Worm (Caenorhabditis elegans) whole organism, L3 larva: ENCODE measurements around the gene pho-9.

Experiments
- aly-2 ChIP-seq: fragments of 150-350 bp; optimal IDR thresholded peaks from 2 replicates; lab custom pipeline; 2014; ENCODE audit warnings: missing biosample characterization, missing genetic modification characterization
- ceh-82 ChIP-seq: fragments of 150-350 bp; optimal IDR thresholded peaks from 2 replicates; lab custom pipeline; 2014; ENCODE audit warnings: missing biosample characterization, missing genetic modification characterization
- daf-12 ChIP-seq: fragments of 150-350 bp; optimal IDR thresholded peaks from 2 replicates; lab custom pipeline; 2014; ENCODE audit warnings: missing biosample characterization, missing genetic modification reagents, missing genetic modification characterization
- egl-27 ChIP-seq: sonication (generic microtip); optimal IDR thresholded peaks from 4 replicates; lab custom pipeline; 2017; ENCODE audit warnings: missing biosample characterization, missing genetic modification reagents, missing genetic modification characterization
- elt-1 ChIP-seq: fragments of 150-350 bp; optimal IDR thresholded peaks from 2 replicates; lab custom pipeline; 2014; ENCODE audit warnings: missing biosample characterization, missing genetic modification characterization
- elt-2 ChIP-seq: sonication (generic microtip); optimal IDR thresholded peaks from 2 replicates; lab custom pipeline; 2016; ENCODE audit warnings: missing genetic modification reagents, mild to moderate bottlenecking, missing genetic modification characterization, missing compliant biosample characterization
- fkh-10 ChIP-seq: sonication (generic microtip); optimal IDR thresholded peaks from 2 replicates; lab custom pipeline; 2017; ENCODE audit warnings: missing biosample characterization, missing genetic modification reagents, missing genetic modification characterization
- fkh-2 ChIP-seq: fragments of 150-350 bp; optimal IDR thresholded peaks from 2 replicates; lab custom pipeline; 2014; ENCODE audit warnings: missing biosample characterization, missing genetic modification reagents, missing genetic modification characterization
- fos-1 ChIP-seq: fragments of 150-350 bp; optimal IDR thresholded peaks from 2 replicates; lab custom pipeline; 2014; ENCODE audit warnings: missing biosample characterization, missing genetic modification characterization
- hmg-11 ChIP-seq: sonication (generic microtip); optimal IDR thresholded peaks from 2 replicates; lab custom pipeline; 2016; ENCODE audit warnings: missing genetic modification characterization, missing compliant biosample characterization
- jun-1 ChIP-seq: fragments of 150-350 bp; optimal IDR thresholded peaks from 2 replicates; lab custom pipeline; 2014; ENCODE audit warnings: missing biosample characterization, missing genetic modification reagents, missing genetic modification characterization
- lin-15B ChIP-seq: fragments of 150-350 bp; optimal IDR thresholded peaks from 2 replicates; lab custom pipeline; 2014; ENCODE audit warnings: missing biosample characterization, missing genetic modification characterization
- lin-39 ChIP-seq: fragments of 150-350 bp; optimal IDR thresholded peaks from 2 replicates; lab custom pipeline; 2018; ENCODE audit warnings: missing biosample characterization, missing genetic modification reagents, missing genetic modification characterization
- lsy-12 ChIP-seq: sonication (generic microtip); optimal IDR thresholded peaks from 2 replicates; lab custom pipeline; 2016; ENCODE audit warnings: mild to moderate bottlenecking, missing genetic modification characterization, missing compliant biosample characterization
- mdl-1 ChIP-seq: fragments of 150-350 bp; optimal IDR thresholded peaks from 2 replicates; lab custom pipeline; 2014; ENCODE audit warnings: missing biosample characterization, missing genetic modification characterization
- mml-1 ChIP-seq: fragments of 150-350 bp; sonication (generic microtip); optimal IDR thresholded peaks from 3 replicates; lab custom pipeline; 2014; ENCODE audit warnings: missing biosample characterization, missing genetic modification characterization
- nfya-1 ChIP-seq: sonication (generic microtip); optimal IDR thresholded peaks from 2 replicates; lab custom pipeline; 2017; ENCODE audit warnings: missing genetic modification characterization, mild to moderate bottlenecking, missing compliant biosample characterization, antibody characterized with exemption, moderate library complexity; ENCODE audit not compliant: insufficient read depth
- nhr-23 ChIP-seq: fragments of 150-350 bp; optimal IDR thresholded peaks from 2 replicates; lab custom pipeline; 2014; ENCODE audit warnings: missing biosample characterization, missing genetic modification reagents, missing genetic modification characterization
- nhr-237 ChIP-seq: fragments of 150-350 bp; optimal IDR thresholded peaks from 2 replicates; lab custom pipeline; 2014; ENCODE audit warnings: missing biosample characterization, missing genetic modification characterization
- nhr-25 ChIP-seq: sonication (generic microtip); optimal IDR thresholded peaks from 2 replicates; lab custom pipeline; 2017; ENCODE audit warnings: missing biosample characterization, missing genetic modification characterization
- nhr-43 ChIP-seq: sonication (generic microtip); optimal IDR thresholded peaks from 2 replicates; lab custom pipeline; 2016; ENCODE audit warnings: mild to moderate bottlenecking, missing genetic modification characterization, missing compliant biosample characterization; ENCODE audit not compliant: poor library complexity, severe bottlenecking
- nhr-67 ChIP-seq: fragments of 150-350 bp; optimal IDR thresholded peaks from 2 replicates; lab custom pipeline; 2014; ENCODE audit warnings: missing biosample characterization, missing genetic modification characterization
- nhr-76 ChIP-seq: fragments of 150-350 bp; sonication (generic microtip); optimal IDR thresholded peaks from 5 replicates; lab custom pipeline; 2014; ENCODE audit warnings: missing biosample characterization, missing genetic modification characterization
- pha-4 ChIP-seq: fragments of 150-350 bp; optimal IDR thresholded peaks from 2 replicates; lab custom pipeline; 2014; ENCODE audit warnings: missing biosample characterization, missing genetic modification reagents, missing genetic modification characterization
- pqm-1 ChIP-seq: fragments of 150-350 bp; optimal IDR thresholded peaks from 2 replicates; lab custom pipeline; 2017; ENCODE audit warnings: missing biosample characterization, missing genetic modification characterization, inconsistent platforms
- snpc-4 ChIP-seq: fragments of 150-350 bp; optimal IDR thresholded peaks from 2 replicates; lab custom pipeline; 2014; ENCODE audit warnings: missing biosample characterization, missing genetic modification characterization
- tbx-2 ChIP-seq: sonication (generic microtip); optimal IDR thresholded peaks from 2 replicates; lab custom pipeline; 2016; ENCODE audit warnings: mild to moderate bottlenecking, missing genetic modification characterization, missing compliant biosample characterization
- unc-39 ChIP-seq: sonication (generic microtip); optimal IDR thresholded peaks from 4 replicates; lab custom pipeline; 2017; ENCODE audit warnings: missing biosample characterization, missing genetic modification characterization
- unc-62 ChIP-seq: fragments of 150-350 bp; sonication (generic microtip); optimal IDR thresholded peaks from 4 replicates; lab custom pipeline; 2014; ENCODE audit warnings: missing biosample characterization, missing genetic modification reagents, missing genetic modification characterization
- zag-1 ChIP-seq: fragments of 150-350 bp; optimal IDR thresholded peaks from 2 replicates; lab custom pipeline; 2014; ENCODE audit warnings: missing biosample characterization, missing genetic modification characterization
- ztf-11 ChIP-seq: fragments of 150-350 bp; optimal IDR thresholded peaks from 2 replicates; lab custom pipeline; 2014; ENCODE audit warnings: missing biosample characterization, missing genetic modification characterization

pho-9 gene

DNA sequence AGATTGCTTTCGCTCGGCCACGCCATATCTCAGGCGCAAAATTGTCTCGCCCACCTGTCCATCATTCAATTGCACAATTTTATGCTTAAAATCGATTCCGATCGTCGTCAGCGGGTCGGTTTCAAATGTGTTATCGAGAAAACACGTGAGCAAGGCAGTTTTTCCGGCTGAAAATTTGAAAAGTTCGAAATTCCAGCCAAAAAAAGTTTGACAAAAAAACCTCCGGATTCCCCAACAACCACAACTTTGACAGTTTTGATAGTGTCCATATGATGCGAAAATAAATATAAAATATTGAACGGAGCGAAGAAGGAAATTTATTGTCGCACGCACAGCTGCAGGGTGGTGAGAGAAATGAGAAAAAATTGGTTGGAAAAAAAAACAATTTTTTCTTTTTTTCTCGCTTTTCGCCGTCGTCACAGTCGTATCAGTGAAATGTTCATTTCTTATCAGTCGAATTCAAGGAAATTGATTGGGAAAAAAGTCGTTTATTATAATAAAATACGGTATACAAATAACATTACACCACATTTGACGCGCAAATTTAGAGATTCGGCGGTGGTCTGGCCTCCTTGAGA is 26.9 kb downstream of the pho-9 start, which contains the start of gene Y71H2AM.12:
TSS of gene Y71H2AM.12 (minus strand) at position 486 of the 578 bp plus-strand sequence.
- no peak for TF ChIP-seq mml-1 (tag; lab: Kevin White, UChicago)
- no peak for TF ChIP-seq unc-62
- TF ChIP-seq zag-1 (tag; lab: Kevin White, UChicago) = no peak
- TF ChIP-seq elt-2 (tag; lab: Kevin White, UChicago) = peak; percentile 70
- no peak for TF ChIP-seq nhr-76 (tag; lab: Kevin White, UChicago)
- no peak for TF ChIP-seq unc-39

DNA sequence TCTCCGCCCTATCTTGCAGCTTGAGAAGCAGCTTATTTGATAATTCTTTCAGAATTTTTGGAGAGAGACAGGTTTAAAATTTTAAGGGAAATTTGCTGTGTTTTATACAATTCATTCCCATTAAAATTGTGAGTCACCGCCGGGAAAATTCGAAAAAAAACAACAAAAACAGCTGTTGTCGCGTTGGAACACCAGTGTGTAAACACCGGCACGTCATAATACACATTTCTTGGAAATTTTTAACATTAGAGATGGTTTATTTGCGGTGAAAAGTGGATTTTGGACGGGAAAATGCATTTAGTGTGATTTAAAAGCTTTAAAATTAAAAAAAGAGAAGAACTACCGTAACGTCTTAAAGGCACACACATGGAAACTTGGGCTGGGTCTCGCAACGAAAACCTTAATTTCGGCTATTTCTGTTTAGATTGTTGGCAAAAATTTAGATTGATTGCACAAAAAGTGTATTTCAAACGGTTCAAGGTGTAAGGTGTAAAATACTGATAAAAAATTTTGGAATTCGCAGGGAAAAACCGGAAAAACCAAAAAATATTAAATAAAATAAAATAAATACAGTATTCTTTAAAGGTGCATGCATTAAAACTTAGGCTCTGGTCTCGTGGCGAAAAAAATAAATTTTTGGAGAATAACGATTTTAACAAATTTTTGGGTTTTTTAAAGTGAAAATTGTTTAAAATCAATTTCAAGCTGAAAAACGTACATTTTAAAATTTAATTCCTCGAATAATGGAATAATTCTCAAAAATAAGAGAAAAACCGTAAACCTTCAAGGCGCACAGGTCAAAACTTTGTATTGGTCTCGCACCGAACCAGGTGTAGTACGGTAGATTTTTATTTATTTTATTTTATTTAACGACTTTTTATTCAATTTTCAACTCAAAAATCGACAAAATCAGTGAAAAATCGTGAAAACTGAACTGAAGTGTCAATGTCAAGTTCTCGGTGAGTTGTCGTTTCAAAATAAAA is 35.1 kb downstream of the pho-9 start, which contains the start of gene cosa-1:
TSS of gene cosa-1 (plus strand) at position 896 of the 983 bp plus-strand sequence.
- TF ChIP-seq nhr-25 (tag; lab: Kevin White, UChicago) = no peak
- TF ChIP-seq nhr-67 (tag; lab: Kevin White, UChicago) = no peak
- TF ChIP-seq elt-2 (tag; lab: Kevin White, UChicago) = no peak
- no peak for TF ChIP-seq aly-2
- TF ChIP-seq fkh-10 (GFP tag; lab: Kevin White, UChicago) = no peak
- no peak for TF ChIP-seq daf-12 (tag; lab: Kevin White, UChicago)
- no peak for TF ChIP-seq unc-39
- no peak for TF ChIP-seq ztf-11 (tag; lab: Kevin White, UChicago)
- peak; percentile 18 for TF ChIP-seq pqm-1
- TF ChIP-seq jun-1 (tag; lab: Kevin White, UChicago) = no peak
- no peak for TF ChIP-seq nhr-237 (tag; lab: Kevin White, UChicago)
- TF ChIP-seq nfya-1 = peak; percentile 4
- no peak for TF ChIP-seq fkh-2 (tag; lab: Kevin White, UChicago)
- no peak for TF ChIP-seq fos-1 (tag; lab: Kevin White, UChicago)
- TF ChIP-seq pha-4 = peak; percentile 27
- no peak for TF ChIP-seq snpc-4 (tag; lab: Kevin White, UChicago)
- TF ChIP-seq lin-15B (tag; lab: Kevin White, UChicago) = no peak
- TF ChIP-seq nhr-43 = no peak

DNA sequence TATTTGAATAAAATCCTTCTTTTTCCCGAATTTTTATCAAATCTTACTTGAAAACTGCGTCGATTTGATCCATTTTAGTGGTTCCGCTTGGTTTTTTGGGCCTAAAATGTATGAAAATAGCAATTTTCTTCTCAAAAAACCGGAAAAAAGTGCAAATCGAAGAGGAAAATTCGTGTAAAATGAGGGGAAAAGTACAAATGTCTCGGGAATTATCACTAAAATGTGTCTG is 35.7 kb downstream of the pho-9 start, which contains the start of gene Y71H2AM.11:
TSS of gene Y71H2AM.11 (minus strand) at position 101 of the 229 bp plus-strand sequence.
- TF ChIP-seq unc-39 = no peak
- no peak for TF ChIP-seq nhr-25 (tag; lab: Kevin White, UChicago)
- no peak for TF ChIP-seq elt-1 (tag; lab: Kevin White, UChicago)
- TF ChIP-seq mdl-1 (tag; lab: Kevin White, UChicago) = no peak
- no peak for TF ChIP-seq fos-1 (tag; lab: Kevin White, UChicago)
- TF ChIP-seq lsy-12 (tag; lab: Kevin White, UChicago) = no peak
- TF ChIP-seq unc-62 = no peak
- no peak for TF ChIP-seq lin-39
- TF ChIP-seq elt-2 (tag; lab: Kevin White, UChicago) = no peak
- TF ChIP-seq, all 47 proteins: peak for 0

DNA sequence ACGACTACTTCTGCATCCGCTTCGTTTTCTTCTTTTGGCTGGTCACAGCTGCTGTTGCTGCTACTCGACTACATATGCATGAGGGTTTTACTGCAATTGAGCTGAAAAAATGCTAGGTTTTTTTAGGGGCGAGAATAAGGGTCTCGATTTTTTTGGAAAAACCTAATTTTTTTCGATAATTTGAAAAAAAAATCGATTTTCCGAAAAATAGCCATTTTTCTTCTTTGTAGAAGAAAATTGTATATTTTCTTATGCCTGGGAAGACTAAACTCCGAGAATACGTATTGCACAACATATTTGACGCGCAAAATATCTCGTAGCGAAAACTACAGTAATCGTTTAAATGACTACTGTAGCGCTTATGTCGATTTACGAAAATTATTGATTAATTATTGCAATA is 44.1 kb downstream of the pho-9 start, which contains the start of gene tmem-132:
TSS of gene tmem-132 (minus strand) at position 101 of the 400 bp plus-strand sequence.
- no peak for TF ChIP-seq nhr-23
- no peak for TF ChIP-seq egl-27 (tag; lab: Kevin White, UChicago)
- peak; percentile 21 for TF ChIP-seq hmg-11 (tag; lab: Kevin White, UChicago)
- no peak for TF ChIP-seq ztf-11 (tag; lab: Kevin White, UChicago)
- TF ChIP-seq fkh-10 (GFP tag; lab: Kevin White, UChicago) = no peak
- TF ChIP-seq jun-1 (tag; lab: Kevin White, UChicago) = no peak

DNA sequence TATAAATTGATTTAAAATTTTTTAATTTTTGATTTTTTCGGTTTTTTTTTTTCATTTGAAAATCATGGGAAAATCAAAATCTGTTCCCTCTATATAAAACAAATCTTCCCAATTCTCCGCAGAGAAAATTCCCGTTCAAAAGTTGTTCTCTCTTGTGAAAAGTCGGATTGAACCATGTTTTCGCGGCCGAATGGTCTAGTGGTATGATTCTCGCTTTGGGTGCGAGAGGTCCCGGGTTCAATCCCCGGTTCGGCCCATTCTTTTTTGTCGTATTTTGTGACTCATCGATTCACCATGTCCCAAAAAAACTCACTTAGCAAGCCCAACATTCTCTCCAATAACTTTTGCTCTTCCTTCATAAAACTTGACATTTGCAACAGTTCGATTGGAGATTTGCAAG is 49.1 kb downstream of the pho-9 start:
- TF ChIP-seq daf-12 (tag; lab: Kevin White, UChicago) = no peak
- no peak for TF ChIP-seq zag-1 (tag; lab: Kevin White, UChicago)
- TF ChIP-seq nfya-1 = peak; percentile 12
- peak; percentile 10 for TF ChIP-seq hmg-11 (tag; lab: Kevin White, UChicago)
- no peak for TF ChIP-seq ceh-82 (tag; lab: Kevin White, UChicago)
- TF ChIP-seq pha-4 = no peak
- no peak for TF ChIP-seq tbx-2 (tag; lab: Kevin White, UChicago)
- TF ChIP-seq, all 47 proteins: peak for 2
